Worm (Caenorhabditis elegans) whole organism, L3 larva: ENCODE results near the gene exos-4.2.
A peak's percentile ranks its signal among the peaks of the same experiment; 100 is the strongest.

Source experiments
- R02D3.7 ChIP-seq: fragments of 150-350 bp; optimal IDR thresholded peaks from 2 replicates; lab custom pipeline; 2014; ENCODE audit warnings: missing biosample characterization, missing genetic modification characterization
- ama-1 ChIP-seq: fragments of 150-350 bp; optimal IDR thresholded peaks from 2 replicates; lab custom pipeline; 2018
- ceh-16 ChIP-seq: sonication (generic microtip); optimal IDR thresholded peaks from 2 replicates; lab custom pipeline; 2017; ENCODE audit warnings: missing biosample characterization, missing genetic modification characterization
- ceh-28 ChIP-seq: fragments of 150-350 bp; optimal IDR thresholded peaks from 2 replicates; lab custom pipeline; 2014; ENCODE audit warnings: missing biosample characterization, missing genetic modification reagents, missing genetic modification characterization
- ceh-82 ChIP-seq: fragments of 150-350 bp; optimal IDR thresholded peaks from 2 replicates; lab custom pipeline; 2014; ENCODE audit warnings: missing biosample characterization, missing genetic modification characterization
- daf-12 ChIP-seq: fragments of 150-350 bp; optimal IDR thresholded peaks from 2 replicates; lab custom pipeline; 2014; ENCODE audit warnings: missing biosample characterization, missing genetic modification reagents, missing genetic modification characterization
- egl-27 ChIP-seq: sonication (generic microtip); optimal IDR thresholded peaks from 4 replicates; lab custom pipeline; 2017; ENCODE audit warnings: missing biosample characterization, missing genetic modification reagents, missing genetic modification characterization
- egl-5 ChIP-seq: fragments of 150-350 bp; optimal IDR thresholded peaks from 2 replicates; lab custom pipeline; 2017; ENCODE audit warnings: missing biosample characterization, missing genetic modification reagents, missing genetic modification characterization, inconsistent platforms
- elt-1 ChIP-seq: fragments of 150-350 bp; optimal IDR thresholded peaks from 2 replicates; lab custom pipeline; 2014; ENCODE audit warnings: missing biosample characterization, missing genetic modification characterization
- elt-2 ChIP-seq: sonication (generic microtip); optimal IDR thresholded peaks from 2 replicates; lab custom pipeline; 2016; ENCODE audit warnings: missing genetic modification reagents, mild to moderate bottlenecking, missing genetic modification characterization, missing compliant biosample characterization
- elt-3 ChIP-seq, 3 experiments: fragments of 150-350 bp in 1 of 3; sonication (generic microtip) in 2 of 3; optimal IDR thresholded peaks; 2 replicates in 2 of 3; 4 replicates in 1 of 3; lab custom pipeline; 2014 to 2017; ENCODE audit warnings: missing biosample characterization in 3 of 3, missing genetic modification characterization in 3 of 3
- eor-1 ChIP-seq, 2 experiments: fragments of 150-350 bp; optimal IDR thresholded peaks; 2 replicates each; lab custom pipeline; 2014 to 2018; ENCODE audit warnings: missing biosample characterization in 2 of 2, missing genetic modification characterization in 2 of 2
- fkh-10 ChIP-seq: sonication (generic microtip); optimal IDR thresholded peaks from 2 replicates; lab custom pipeline; 2017; ENCODE audit warnings: missing biosample characterization, missing genetic modification reagents, missing genetic modification characterization
- fkh-2 ChIP-seq: fragments of 150-350 bp; optimal IDR thresholded peaks from 2 replicates; lab custom pipeline; 2014; ENCODE audit warnings: missing biosample characterization, missing genetic modification reagents, missing genetic modification characterization
- fos-1 ChIP-seq: fragments of 150-350 bp; optimal IDR thresholded peaks from 2 replicates; lab custom pipeline; 2014; ENCODE audit warnings: missing biosample characterization, missing genetic modification characterization
- hmg-11 ChIP-seq: sonication (generic microtip); optimal IDR thresholded peaks from 2 replicates; lab custom pipeline; 2016; ENCODE audit warnings: missing genetic modification characterization, missing compliant biosample characterization
- jun-1 ChIP-seq: fragments of 150-350 bp; optimal IDR thresholded peaks from 2 replicates; lab custom pipeline; 2014; ENCODE audit warnings: missing biosample characterization, missing genetic modification reagents, missing genetic modification characterization
- lin-15B ChIP-seq: fragments of 150-350 bp; optimal IDR thresholded peaks from 2 replicates; lab custom pipeline; 2014; ENCODE audit warnings: missing biosample characterization, missing genetic modification characterization
- lin-39 ChIP-seq: fragments of 150-350 bp; optimal IDR thresholded peaks from 2 replicates; lab custom pipeline; 2018; ENCODE audit warnings: missing biosample characterization, missing genetic modification reagents, missing genetic modification characterization
- lsy-12 ChIP-seq: sonication (generic microtip); optimal IDR thresholded peaks from 2 replicates; lab custom pipeline; 2016; ENCODE audit warnings: mild to moderate bottlenecking, missing genetic modification characterization, missing compliant biosample characterization
- mdl-1 ChIP-seq: fragments of 150-350 bp; optimal IDR thresholded peaks from 2 replicates; lab custom pipeline; 2014; ENCODE audit warnings: missing biosample characterization, missing genetic modification characterization
- nfya-1 ChIP-seq: sonication (generic microtip); optimal IDR thresholded peaks from 2 replicates; lab custom pipeline; 2017; ENCODE audit warnings: missing genetic modification characterization, mild to moderate bottlenecking, missing compliant biosample characterization, antibody characterized with exemption, moderate library complexity; ENCODE audit not compliant: insufficient read depth
- nhr-11 ChIP-seq: fragments of 150-350 bp; optimal IDR thresholded peaks from 2 replicates; lab custom pipeline; 2014; ENCODE audit warnings: missing biosample characterization, missing genetic modification characterization
- nhr-12 ChIP-seq: fragments of 150-350 bp; optimal IDR thresholded peaks from 2 replicates; lab custom pipeline; 2014; ENCODE audit warnings: missing biosample characterization, missing genetic modification characterization
- nhr-23 ChIP-seq: fragments of 150-350 bp; optimal IDR thresholded peaks from 2 replicates; lab custom pipeline; 2014; ENCODE audit warnings: missing biosample characterization, missing genetic modification reagents, missing genetic modification characterization
- nhr-237 ChIP-seq: fragments of 150-350 bp; optimal IDR thresholded peaks from 2 replicates; lab custom pipeline; 2014; ENCODE audit warnings: missing biosample characterization, missing genetic modification characterization
- nhr-28 ChIP-seq: fragments of 150-350 bp; optimal IDR thresholded peaks from 2 replicates; lab custom pipeline; 2014; ENCODE audit warnings: missing biosample characterization, missing genetic modification characterization
- nhr-43 ChIP-seq: sonication (generic microtip); optimal IDR thresholded peaks from 2 replicates; lab custom pipeline; 2016; ENCODE audit warnings: mild to moderate bottlenecking, missing genetic modification characterization, missing compliant biosample characterization; ENCODE audit not compliant: poor library complexity, severe bottlenecking
- nhr-67 ChIP-seq: fragments of 150-350 bp; optimal IDR thresholded peaks from 2 replicates; lab custom pipeline; 2014; ENCODE audit warnings: missing biosample characterization, missing genetic modification characterization
- nhr-76 ChIP-seq: fragments of 150-350 bp; sonication (generic microtip); optimal IDR thresholded peaks from 5 replicates; lab custom pipeline; 2014; ENCODE audit warnings: missing biosample characterization, missing genetic modification characterization
- nhr-77 ChIP-seq: fragments of 150-350 bp; optimal IDR thresholded peaks from 2 replicates; lab custom pipeline; 2014; ENCODE audit warnings: missing biosample characterization, missing genetic modification characterization
- pha-4 ChIP-seq: fragments of 150-350 bp; optimal IDR thresholded peaks from 2 replicates; lab custom pipeline; 2014; ENCODE audit warnings: missing biosample characterization, missing genetic modification reagents, missing genetic modification characterization
- pqm-1 ChIP-seq: fragments of 150-350 bp; optimal IDR thresholded peaks from 2 replicates; lab custom pipeline; 2017; ENCODE audit warnings: missing biosample characterization, missing genetic modification characterization, inconsistent platforms
- sea-2 ChIP-seq: fragments of 150-350 bp; sonication (generic microtip); optimal IDR thresholded peaks from 4 replicates; lab custom pipeline; 2014; ENCODE audit warnings: missing biosample characterization, missing genetic modification reagents, missing genetic modification characterization
- skn-1 ChIP-seq: fragments of 150-350 bp; optimal IDR thresholded peaks from 2 replicates; lab custom pipeline; 2014; ENCODE audit warnings: missing biosample characterization, missing genetic modification characterization
- snpc-4 ChIP-seq: fragments of 150-350 bp; optimal IDR thresholded peaks from 2 replicates; lab custom pipeline; 2014; ENCODE audit warnings: missing biosample characterization, missing genetic modification characterization
- tbx-2 ChIP-seq: sonication (generic microtip); optimal IDR thresholded peaks from 2 replicates; lab custom pipeline; 2016; ENCODE audit warnings: mild to moderate bottlenecking, missing genetic modification characterization, missing compliant biosample characterization
- unc-39 ChIP-seq: sonication (generic microtip); optimal IDR thresholded peaks from 4 replicates; lab custom pipeline; 2017; ENCODE audit warnings: missing biosample characterization, missing genetic modification characterization
- unc-62 ChIP-seq: fragments of 150-350 bp; sonication (generic microtip); optimal IDR thresholded peaks from 4 replicates; lab custom pipeline; 2014; ENCODE audit warnings: missing biosample characterization, missing genetic modification reagents, missing genetic modification characterization
- zag-1 ChIP-seq: fragments of 150-350 bp; optimal IDR thresholded peaks from 2 replicates; lab custom pipeline; 2014; ENCODE audit warnings: missing biosample characterization, missing genetic modification characterization
- ztf-4 ChIP-seq: fragments of 150-350 bp; optimal IDR thresholded peaks from 2 replicates; lab custom pipeline; 2014; ENCODE audit warnings: missing biosample characterization, missing genetic modification characterization

Gene exos-4.2

DNA sequence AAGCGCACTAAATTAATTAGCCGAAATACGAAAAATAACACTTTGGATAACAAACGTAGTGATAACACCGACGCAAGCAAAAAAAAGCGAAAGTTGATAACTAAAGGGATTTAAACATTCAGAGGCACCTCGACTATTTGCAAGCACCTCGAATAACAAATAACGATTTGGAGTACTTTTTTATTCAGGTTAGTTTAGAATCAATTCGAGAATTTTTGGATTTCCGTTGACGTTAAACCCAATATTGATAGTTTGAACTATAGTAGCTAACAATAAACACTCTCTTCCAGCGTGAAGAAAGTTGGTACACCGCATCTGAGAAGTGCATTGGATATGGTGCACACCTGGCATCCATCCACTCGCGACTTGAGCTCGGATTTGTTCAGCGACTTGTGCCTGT is 34.7 kb upstream of the exos-4.2 start:
- TF ChIP-seq ceh-16 (tag; lab: Kevin White, UChicago) (no peak), tbx-2 (tag; lab: Kevin White, UChicago) (no peak), skn-1 (tag; lab: Kevin White, UChicago) (no peak), sea-2 (no peak), nhr-11 (tag; lab: Kevin White, UChicago) (no peak), jun-1 (tag; lab: Kevin White, UChicago) (no peak), elt-3 (tag; optimal IDR thresholded peaks at IDR 0.05; lab: Kevin White, UChicago) (no peak), nhr-12 (tag; lab: Kevin White, UChicago) (no peak), egl-5 (tag; lab: Kevin White, UChicago) (no peak), ztf-4 (tag; lab: Kevin White, UChicago) (no peak), nhr-77 (tag; lab: Kevin White, UChicago) (no peak), elt-1 (no peak), eor-1 (tag; optimal IDR thresholded peaks at IDR 0.05; lab: Kevin White, UChicago) (no peak), daf-12 (tag; lab: Kevin White, UChicago) (no peak)

DNA sequence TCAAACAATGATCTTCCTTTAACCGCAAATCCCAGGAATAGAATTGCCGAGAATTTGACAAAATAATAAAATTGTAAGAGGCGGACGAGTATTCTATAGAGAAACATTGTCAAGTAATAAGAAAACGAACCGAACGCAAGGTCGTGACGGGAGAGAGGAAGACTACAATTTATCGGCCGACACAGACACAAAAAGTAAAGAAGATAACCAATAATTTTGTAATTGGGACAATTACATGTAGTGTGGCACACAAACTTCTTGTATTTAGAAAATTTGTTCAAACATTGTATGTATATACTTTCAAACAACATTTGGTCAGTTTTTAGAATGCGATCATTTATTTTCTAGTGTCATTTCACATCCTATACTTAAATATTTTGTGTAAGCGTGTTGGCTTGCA is 28.0 kb upstream of the exos-4.2 start, which contains the start of gene ceeh-1:
ceeh-1 (minus strand) TSS at position 317 of the 400 bp plus-strand sequence.
- TF ChIP-seq mdl-1 (tag; lab: Kevin White, UChicago) (no peak), egl-27 (no peak), elt-2 (tag; lab: Kevin White, UChicago) (peak; percentile 29), zag-1 (tag; lab: Kevin White, UChicago) (no peak)

DNA sequence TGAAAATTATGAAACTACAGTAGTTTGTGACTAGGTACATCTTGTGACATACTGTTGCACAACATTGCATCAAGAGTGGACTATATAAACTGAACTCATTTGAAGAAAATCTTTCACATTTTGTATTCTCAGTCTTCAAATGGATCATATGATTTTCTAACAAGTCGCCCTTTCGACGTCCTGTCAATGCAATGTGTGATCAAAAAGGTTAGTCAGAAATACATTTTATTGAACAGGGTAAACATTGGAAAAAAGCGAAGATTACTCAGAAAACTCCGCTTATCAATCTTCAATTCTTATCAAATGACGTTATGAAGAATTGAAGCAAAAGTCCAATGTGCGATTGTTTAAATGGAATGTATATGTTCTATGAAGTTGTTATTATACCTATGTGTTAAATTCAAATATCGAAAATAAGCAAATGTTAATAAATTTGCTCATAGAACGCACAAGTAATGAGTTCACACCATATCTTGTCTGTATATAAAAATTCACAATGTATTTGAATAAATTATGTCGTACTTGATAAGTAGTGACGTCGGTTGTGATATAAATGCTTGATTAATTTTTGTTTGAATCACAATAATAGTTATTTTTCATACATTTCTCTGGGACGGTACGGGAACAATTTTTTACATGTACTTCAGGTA is 27.0 kb upstream of the exos-4.2 start, which contains the start of gene zip-2:
zip-2 (plus strand) TSS at position 128 of the 650 bp plus-strand sequence.
- TF ChIP-seq R02D3.7 (tag; lab: Kevin White, UChicago): no peak
- peak; percentile 27 for TF ChIP-seq ceh-28 (tag; lab: Kevin White, UChicago)
- peak; percentile 14 for TF ChIP-seq fos-1 (tag; lab: Kevin White, UChicago)
- peak; percentile 24 for TF ChIP-seq jun-1 (tag; lab: Kevin White, UChicago)
- no peak for TF ChIP-seq unc-39 (tag; lab: Kevin White, UChicago)
- TF ChIP-seq ceh-82: peak; percentile 8
- peak; percentile 93 for TF ChIP-seq elt-2 (tag; lab: Kevin White, UChicago)
- TF ChIP-seq pqm-1 (tag; lab: Kevin White, UChicago): peak; percentile 98
- TF ChIP-seq egl-5 (tag; lab: Kevin White, UChicago): no peak
- no peak for TF ChIP-seq elt-1
- TF ChIP-seq egl-27: no peak
- peak; percentile 79 for TF ChIP-seq pha-4 (tag; lab: Kevin White, UChicago)
- no peak for TF ChIP-seq ceh-16 (tag; lab: Kevin White, UChicago)

DNA sequence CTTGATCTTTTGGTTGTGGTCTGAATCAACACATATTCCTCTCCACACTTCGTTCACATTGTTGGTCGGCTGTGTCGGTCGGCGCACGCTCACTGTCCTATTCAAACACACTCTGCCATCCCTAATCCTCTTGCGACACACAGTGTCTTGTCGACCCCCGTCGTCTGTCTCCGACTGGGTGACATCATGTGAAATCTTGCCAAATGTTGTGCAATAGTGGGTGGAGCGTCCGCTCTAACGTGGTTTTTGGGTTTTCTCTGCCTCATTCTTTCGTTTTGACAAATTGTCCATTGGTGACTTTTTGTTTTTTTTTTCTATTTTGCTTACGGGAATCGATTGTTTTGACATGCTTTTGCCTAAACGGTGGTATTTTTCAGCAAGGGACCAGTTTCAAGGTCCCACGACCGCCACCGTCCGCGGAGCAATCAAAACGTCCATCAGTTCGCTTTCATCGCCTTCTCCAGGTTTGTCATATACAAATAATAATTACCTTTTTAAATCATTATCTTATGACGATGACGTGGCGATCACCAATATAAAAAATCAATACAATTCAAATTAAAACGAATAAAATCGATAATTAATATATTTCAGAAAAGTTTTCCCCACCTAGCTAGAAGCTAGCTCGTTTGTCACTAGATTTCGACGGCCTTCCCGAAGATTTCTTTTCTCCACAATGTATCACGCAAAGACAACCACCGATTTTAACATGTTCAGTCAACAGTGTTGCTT is 26.1 kb upstream of the exos-4.2 start:
- TF ChIP-seq jun-1 (tag; lab: Kevin White, UChicago): peak; percentile 92
- peak; percentile 96 for TF ChIP-seq nfya-1 (tag; lab: Kevin White, UChicago)
- TF ChIP-seq fkh-10 (GFP tag; lab: Kevin White, UChicago): peak; percentile 96
- peak; percentile 97 for TF ChIP-seq hmg-11 (tag; lab: Kevin White, UChicago)
- no peak for TF ChIP-seq daf-12 (tag; lab: Kevin White, UChicago)
- TF ChIP-seq R02D3.7 (tag; lab: Kevin White, UChicago): peak; percentile 77
- TF ChIP-seq unc-62 (GFP tag; lab: Kevin White, UChicago): peak; percentile 33
- peak; percentile 49 for TF ChIP-seq sea-2
- TF ChIP-seq zag-1 (tag; lab: Kevin White, UChicago): peak; percentile 25
- TF ChIP-seq nhr-67: no peak
- TF ChIP-seq nhr-237: no peak
- TF ChIP-seq lin-15B (tag; lab: Kevin White, UChicago): peak; percentile 69
- TF ChIP-seq ama-1: peak; percentile 93
- TF ChIP-seq fos-1 (tag; lab: Kevin White, UChicago): peak; percentile 91
- peak; percentile 82 for TF ChIP-seq nhr-11 (tag; lab: Kevin White, UChicago)
- TF ChIP-seq ceh-82: no peak
- no peak for TF ChIP-seq unc-39 (tag; lab: Kevin White, UChicago)
- no peak for TF ChIP-seq nhr-12 (tag; lab: Kevin White, UChicago)
- peak; percentile 97 for TF ChIP-seq lin-39 (tag; lab: Kevin White, UChicago)
- peak; percentile 82 for TF ChIP-seq mdl-1 (tag; lab: Kevin White, UChicago)
- TF ChIP-seq ceh-16 (tag; lab: Kevin White, UChicago): no peak
- TF ChIP-seq nhr-43 (tag; lab: Kevin White, UChicago): peak; percentile 88
- TF ChIP-seq lsy-12 (tag; lab: Kevin White, UChicago): peak; percentile 88
- TF ChIP-seq snpc-4 (tag; lab: Kevin White, UChicago): peak; percentile 67
- TF ChIP-seq pha-4 (tag; lab: Kevin White, UChicago): peak; percentile 98
- TF ChIP-seq fkh-2 (tag; lab: Kevin White, UChicago): no peak
- TF ChIP-seq nhr-28 (tag; lab: Kevin White, UChicago): no peak
- peak; percentile 48 for TF ChIP-seq egl-27
- TF ChIP-seq ceh-28 (tag; lab: Kevin White, UChicago): peak; percentile 93
- peak; percentile 83 for TF ChIP-seq egl-5 (tag; lab: Kevin White, UChicago)
- TF ChIP-seq nhr-23 (tag; lab: Kevin White, UChicago): peak; percentile 94
- no peak for TF ChIP-seq nhr-76
- TF ChIP-seq elt-3 (tag; optimal IDR thresholded peaks at IDR 0.05; lab: Kevin White, UChicago): peak in 2 of 3 experiments; percentile 7 to 53
- TF ChIP-seq elt-1: peak; percentile 67
